Worm (Caenorhabditis elegans) whole organism, L3 larva: ENCODE measurements around the gene C16D9.9.

Experiments used
- R02D3.7 ChIP-seq: fragments of 150-350 bp; optimal IDR thresholded peaks from 2 replicates; lab custom pipeline; 2014; ENCODE audit warnings: missing biosample characterization, missing genetic modification characterization
- ZK546.5 ChIP-seq: sonication (generic microtip); optimal IDR thresholded peaks from 2 replicates; lab custom pipeline; 2017; ENCODE audit warnings: missing biosample characterization, missing genetic modification characterization
- aly-2 ChIP-seq: fragments of 150-350 bp; optimal IDR thresholded peaks from 2 replicates; lab custom pipeline; 2014; ENCODE audit warnings: missing biosample characterization, missing genetic modification characterization
- ama-1 ChIP-seq: fragments of 150-350 bp; optimal IDR thresholded peaks from 2 replicates; lab custom pipeline; 2018
- ceh-16 ChIP-seq: sonication (generic microtip); optimal IDR thresholded peaks from 2 replicates; lab custom pipeline; 2017; ENCODE audit warnings: missing biosample characterization, missing genetic modification characterization
- ceh-28 ChIP-seq: fragments of 150-350 bp; optimal IDR thresholded peaks from 2 replicates; lab custom pipeline; 2014; ENCODE audit warnings: missing biosample characterization, missing genetic modification reagents, missing genetic modification characterization
- daf-12 ChIP-seq: fragments of 150-350 bp; optimal IDR thresholded peaks from 2 replicates; lab custom pipeline; 2014; ENCODE audit warnings: missing biosample characterization, missing genetic modification reagents, missing genetic modification characterization
- egl-5 ChIP-seq: fragments of 150-350 bp; optimal IDR thresholded peaks from 2 replicates; lab custom pipeline; 2017; ENCODE audit warnings: missing biosample characterization, missing genetic modification reagents, missing genetic modification characterization, inconsistent platforms
- elt-1 ChIP-seq: fragments of 150-350 bp; optimal IDR thresholded peaks from 2 replicates; lab custom pipeline; 2014; ENCODE audit warnings: missing biosample characterization, missing genetic modification characterization
- elt-2 ChIP-seq: sonication (generic microtip); optimal IDR thresholded peaks from 2 replicates; lab custom pipeline; 2016; ENCODE audit warnings: missing genetic modification reagents, mild to moderate bottlenecking, missing genetic modification characterization, missing compliant biosample characterization
- elt-3 ChIP-seq, 3 experiments: fragments of 150-350 bp in 1 of 3; sonication (generic microtip) in 2 of 3; optimal IDR thresholded peaks; 2 replicates in 2 of 3; 4 replicates in 1 of 3; lab custom pipeline; 2014 to 2017; ENCODE audit warnings: missing biosample characterization in 3 of 3, missing genetic modification characterization in 3 of 3
- fkh-10 ChIP-seq: sonication (generic microtip); optimal IDR thresholded peaks from 2 replicates; lab custom pipeline; 2017; ENCODE audit warnings: missing biosample characterization, missing genetic modification reagents, missing genetic modification characterization
- fkh-2 ChIP-seq: fragments of 150-350 bp; optimal IDR thresholded peaks from 2 replicates; lab custom pipeline; 2014; ENCODE audit warnings: missing biosample characterization, missing genetic modification reagents, missing genetic modification characterization
- jun-1 ChIP-seq: fragments of 150-350 bp; optimal IDR thresholded peaks from 2 replicates; lab custom pipeline; 2014; ENCODE audit warnings: missing biosample characterization, missing genetic modification reagents, missing genetic modification characterization
- mdl-1 ChIP-seq: fragments of 150-350 bp; optimal IDR thresholded peaks from 2 replicates; lab custom pipeline; 2014; ENCODE audit warnings: missing biosample characterization, missing genetic modification characterization
- mml-1 ChIP-seq: fragments of 150-350 bp; sonication (generic microtip); optimal IDR thresholded peaks from 3 replicates; lab custom pipeline; 2014; ENCODE audit warnings: missing biosample characterization, missing genetic modification characterization
- nfya-1 ChIP-seq: sonication (generic microtip); optimal IDR thresholded peaks from 2 replicates; lab custom pipeline; 2017; ENCODE audit warnings: missing genetic modification characterization, mild to moderate bottlenecking, missing compliant biosample characterization, antibody characterized with exemption, moderate library complexity; ENCODE audit not compliant: insufficient read depth
- nhr-11 ChIP-seq: fragments of 150-350 bp; optimal IDR thresholded peaks from 2 replicates; lab custom pipeline; 2014; ENCODE audit warnings: missing biosample characterization, missing genetic modification characterization
- nhr-23 ChIP-seq: fragments of 150-350 bp; optimal IDR thresholded peaks from 2 replicates; lab custom pipeline; 2014; ENCODE audit warnings: missing biosample characterization, missing genetic modification reagents, missing genetic modification characterization
- nhr-237 ChIP-seq: fragments of 150-350 bp; optimal IDR thresholded peaks from 2 replicates; lab custom pipeline; 2014; ENCODE audit warnings: missing biosample characterization, missing genetic modification characterization
- nhr-25 ChIP-seq: sonication (generic microtip); optimal IDR thresholded peaks from 2 replicates; lab custom pipeline; 2017; ENCODE audit warnings: missing biosample characterization, missing genetic modification characterization
- nhr-28 ChIP-seq: fragments of 150-350 bp; optimal IDR thresholded peaks from 2 replicates; lab custom pipeline; 2014; ENCODE audit warnings: missing biosample characterization, missing genetic modification characterization
- nhr-43 ChIP-seq: sonication (generic microtip); optimal IDR thresholded peaks from 2 replicates; lab custom pipeline; 2016; ENCODE audit warnings: mild to moderate bottlenecking, missing genetic modification characterization, missing compliant biosample characterization; ENCODE audit not compliant: poor library complexity, severe bottlenecking
- nhr-67 ChIP-seq: fragments of 150-350 bp; optimal IDR thresholded peaks from 2 replicates; lab custom pipeline; 2014; ENCODE audit warnings: missing biosample characterization, missing genetic modification characterization
- nhr-76 ChIP-seq: fragments of 150-350 bp; sonication (generic microtip); optimal IDR thresholded peaks from 5 replicates; lab custom pipeline; 2014; ENCODE audit warnings: missing biosample characterization, missing genetic modification characterization
- nhr-77 ChIP-seq: fragments of 150-350 bp; optimal IDR thresholded peaks from 2 replicates; lab custom pipeline; 2014; ENCODE audit warnings: missing biosample characterization, missing genetic modification characterization
- pqm-1 ChIP-seq: fragments of 150-350 bp; optimal IDR thresholded peaks from 2 replicates; lab custom pipeline; 2017; ENCODE audit warnings: missing biosample characterization, missing genetic modification characterization, inconsistent platforms
- sea-2 ChIP-seq: fragments of 150-350 bp; sonication (generic microtip); optimal IDR thresholded peaks from 4 replicates; lab custom pipeline; 2014; ENCODE audit warnings: missing biosample characterization, missing genetic modification reagents, missing genetic modification characterization
- skn-1 ChIP-seq: fragments of 150-350 bp; optimal IDR thresholded peaks from 2 replicates; lab custom pipeline; 2014; ENCODE audit warnings: missing biosample characterization, missing genetic modification characterization
- snpc-4 ChIP-seq: fragments of 150-350 bp; optimal IDR thresholded peaks from 2 replicates; lab custom pipeline; 2014; ENCODE audit warnings: missing biosample characterization, missing genetic modification characterization
- tbx-2 ChIP-seq: sonication (generic microtip); optimal IDR thresholded peaks from 2 replicates; lab custom pipeline; 2016; ENCODE audit warnings: mild to moderate bottlenecking, missing genetic modification characterization, missing compliant biosample characterization
- unc-62 ChIP-seq: fragments of 150-350 bp; sonication (generic microtip); optimal IDR thresholded peaks from 4 replicates; lab custom pipeline; 2014; ENCODE audit warnings: missing biosample characterization, missing genetic modification reagents, missing genetic modification characterization
- zag-1 ChIP-seq: fragments of 150-350 bp; optimal IDR thresholded peaks from 2 replicates; lab custom pipeline; 2014; ENCODE audit warnings: missing biosample characterization, missing genetic modification characterization
- ztf-11 ChIP-seq: fragments of 150-350 bp; optimal IDR thresholded peaks from 2 replicates; lab custom pipeline; 2014; ENCODE audit warnings: missing biosample characterization, missing genetic modification characterization
- ztf-4 ChIP-seq: fragments of 150-350 bp; optimal IDR thresholded peaks from 2 replicates; lab custom pipeline; 2014; ENCODE audit warnings: missing biosample characterization, missing genetic modification characterization

C16D9.9 gene

ce11 chrV:8247311-8248105 is 16.5 kb upstream of the C16D9.9 start (continued):
- TF ChIP-seq R02D3.7 (tag; lab: Kevin White, UChicago): peak; percentile 57
- TF ChIP-seq aly-2 (tag; lab: Kevin White, UChicago): no peak
- TF ChIP-seq nhr-67 (tag; lab: Kevin White, UChicago): no peak
- no peak for TF ChIP-seq nhr-28 (tag; lab: Kevin White, UChicago)
- TF ChIP-seq ama-1 (lab: Kevin White, UChicago): peak; percentile 95
- TF ChIP-seq tbx-2: peak; percentile 14
- no peak for TF ChIP-seq skn-1
- no peak for TF ChIP-seq sea-2 (GFP tag; lab: Kevin White, UChicago)
- no peak for TF ChIP-seq ztf-11 (tag; lab: Kevin White, UChicago)
- TF ChIP-seq fkh-2 (tag; lab: Kevin White, UChicago): no peak
- peak; percentile 85 for TF ChIP-seq nhr-23 (tag; lab: Kevin White, UChicago)
- TF ChIP-seq ceh-28 (tag; lab: Kevin White, UChicago): peak; percentile 69
- TF ChIP-seq nhr-76: no peak
- TF ChIP-seq fkh-10 (GFP tag; lab: Kevin White, UChicago): no peak
- TF ChIP-seq pqm-1 (tag; lab: Kevin White, UChicago): peak; percentile 82
- TF ChIP-seq nhr-11: no peak
- TF ChIP-seq mml-1 (tag; lab: Kevin White, UChicago): no peak
- TF ChIP-seq zag-1 (tag; lab: Kevin White, UChicago): no peak
- no peak for TF ChIP-seq nhr-237
- peak; percentile 10 for TF ChIP-seq unc-62 (GFP tag; lab: Kevin White, UChicago)
- peak in 1 of 3 experiments; percentile 68 for TF ChIP-seq elt-3 (tag; optimal IDR thresholded peaks at IDR 0.05; lab: Kevin White, UChicago)
- peak; percentile 62 for TF ChIP-seq nhr-25 (tag; lab: Kevin White, UChicago)
- TF ChIP-seq snpc-4 (tag; lab: Kevin White, UChicago): peak; percentile 99
- TF ChIP-seq elt-2 (tag; lab: Kevin White, UChicago): peak; percentile 66
- no peak for TF ChIP-seq elt-1 (tag; lab: Kevin White, UChicago)
- peak; percentile 69 for TF ChIP-seq nfya-1 (tag; lab: Kevin White, UChicago)
- peak; percentile 78 for TF ChIP-seq nhr-77 (tag; lab: Kevin White, UChicago)
- peak; percentile 20 for TF ChIP-seq ztf-4 (tag; lab: Kevin White, UChicago)
- no peak for TF ChIP-seq ceh-16 (tag; lab: Kevin White, UChicago)

- TF ChIP-seq elt-2 (tag; lab: Kevin White, UChicago): no peak
- no peak for TF ChIP-seq ZK546.5
- no peak for TF ChIP-seq skn-1
- TF ChIP-seq zag-1 (tag; lab: Kevin White, UChicago): no peak
Measured at ce11 chrV:8250208-8250607, 13.8 kb upstream of the C16D9.9 start, which contains the start of gene C16D9.6. Gene C16D9.6 (minus strand): TSS chrV:8250308.

- TF ChIP-seq jun-1 (tag; lab: Kevin White, UChicago) (no peak), nhr-77 (tag; lab: Kevin White, UChicago) (no peak), ama-1 (lab: Kevin White, UChicago) (no peak), nhr-43 (tag; lab: Kevin White, UChicago) (no peak)
- TF ChIP-seq, all 47 proteins: peak for 0
Measured at ce11 chrV:8251075-8251474, 13.0 kb upstream of the C16D9.9 start.

ce11 chrV:8252532-8252931 is 11.5 kb upstream of the C16D9.9 start:
- no peak for TF ChIP-seq mdl-1 (tag; lab: Kevin White, UChicago)
- no peak for TF ChIP-seq daf-12 (tag; lab: Kevin White, UChicago)
- TF ChIP-seq egl-5: peak; percentile 47
